Fruit fly (Drosophila melanogaster): ENCODE measurements around the gene fd96Cb.

The fd96Cb gene

dm6 chr3R:25049383-25049741 is 45.5 kb upstream of the fd96Cb start, which contains the start of gene CG11791:
CG11791 (plus strand) TSS chr3R:25049616.
- TF ChIP-seq Myc (optimal IDR thresholded peaks at IDR 0.05) = peak; percentile 46
- no peak for TF ChIP-seq dl (GFP tag; optimal IDR thresholded peaks at IDR 0.05; ENCODE audit: insufficient read depth in 1 of 2, partially characterized antibody in 2 of 2)

- TF ChIP-seq sv (GFP tag; optimal IDR thresholded peaks at IDR 0.05) (no peak), Dfd (GFP tag; optimal IDR thresholded peaks at IDR 0.05) (no peak), HLH106 (tag; optimal IDR thresholded peaks at IDR 0.05) (peak; percentile 39), CrebA (GFP tag; optimal IDR thresholded peaks at IDR 0.05; ENCODE audit: borderline replicate concordance) (no peak), tai (GFP tag; optimal IDR thresholded peaks at IDR 0.05) (peak; percentile 75), brk (GFP tag; optimal IDR thresholded peaks at IDR 0.05) (peak; percentile 88), pan (optimal IDR thresholded peaks at IDR 0.05) (no peak), lola (GFP tag; optimal IDR thresholded peaks at IDR 0.05) (no peak), Hr83 (GFP tag; optimal IDR thresholded peaks at IDR 0.05; ENCODE audit: poor library complexity, severe bottlenecking) (peak; percentile 47), usp (GFP tag; optimal IDR thresholded peaks at IDR 0.05) (no peak), foxo (GFP tag; optimal IDR thresholded peaks at IDR 0.05) (peak; percentile 29 to 48), CG32264 (GFP tag; optimal IDR thresholded peaks at IDR 0.05) (no peak), OdsH (GFP tag; optimal IDR thresholded peaks at IDR 0.05) (peak; percentile 16), ey (GFP tag; optimal IDR thresholded peaks at IDR 0.05) (peak; percentile 40), CG9705 (GFP tag; optimal IDR thresholded peaks at IDR 0.05) (peak; percentile 30), fru (GFP tag; optimal IDR thresholded peaks at IDR 0.05) (no peak), Jra (GFP tag; optimal IDR thresholded peaks at IDR 0.05) (peak; percentile 79), rgr (GFP tag; optimal IDR thresholded peaks at IDR 0.05) (peak; percentile 61), dsf (GFP tag; optimal IDR thresholded peaks at IDR 0.05; ENCODE audit: borderline replicate concordance) (peak; percentile 22), Hnf4 (GFP tag; optimal IDR thresholded peaks at IDR 0.05) (peak; percentile 55), Myc (optimal IDR thresholded peaks at IDR 0.05) (no peak), GATAd (GFP tag; optimal IDR thresholded peaks at IDR 0.05) (no peak), br (GFP tag; optimal IDR thresholded peaks at IDR 0.05) (peak; percentile 19), Vsx2 (GFP tag; optimal IDR thresholded peaks at IDR 0.05; ENCODE audit: partially characterized antibody) (no peak), N (GFP tag; optimal IDR thresholded peaks at IDR 0.05) (peak; percentile 82), psq (GFP tag; optimal IDR thresholded peaks at IDR 0.05) (peak; percentile 41), Dif (GFP tag; optimal IDR thresholded peaks at IDR 0.05; ENCODE audit: partially characterized antibody) (peak; percentile 88), Mio (GFP tag; optimal IDR thresholded peaks at IDR 0.05) (no peak), Hr78 (GFP tag; optimal IDR thresholded peaks at IDR 0.05) (no peak), dl (GFP tag; optimal IDR thresholded peaks at IDR 0.05; ENCODE audit: insufficient read depth in 1 of 2, partially characterized antibody in 2 of 2) (peak; percentile 63 to 78), h (GFP tag; optimal IDR thresholded peaks at IDR 0.05) (peak; percentile 71), sage (GFP tag; optimal IDR thresholded peaks at IDR 0.05) (peak; percentile 84), Rel (GFP tag; optimal IDR thresholded peaks at IDR 0.05) (peak; percentile 80), Rel (tag; optimal IDR thresholded peaks at IDR 0.05) (peak; percentile 97), jim (GFP tag; optimal IDR thresholded peaks at IDR 0.05) (peak; percentile 61), Sp1 (GFP tag; optimal IDR thresholded peaks at IDR 0.05) (peak; percentile 50), woc (GFP tag; optimal IDR thresholded peaks at IDR 0.05) (peak; percentile 52), Abd-B (GFP tag; optimal IDR thresholded peaks at IDR 0.05) (no peak), dmrt93B (GFP tag; optimal IDR thresholded peaks at IDR 0.05) (no peak)
Observed at dm6 chr3R:25049742-25050517, 44.9 kb upstream of the fd96Cb start.

dm6 chr3R:25050649-25051048 is 44.2 kb upstream of the fd96Cb start:
- TF ChIP-seq Hr78 (GFP tag; optimal IDR thresholded peaks at IDR 0.05) (no peak), dsf (GFP tag; optimal IDR thresholded peaks at IDR 0.05; ENCODE audit: borderline replicate concordance) (no peak), Vsx2 (GFP tag; optimal IDR thresholded peaks at IDR 0.05; ENCODE audit: partially characterized antibody) (no peak), rgr (GFP tag; optimal IDR thresholded peaks at IDR 0.05) (no peak), sv (GFP tag; optimal IDR thresholded peaks at IDR 0.05) (no peak), Dfd (GFP tag; optimal IDR thresholded peaks at IDR 0.05) (no peak), GATAd (GFP tag; optimal IDR thresholded peaks at IDR 0.05) (no peak), ey (GFP tag; optimal IDR thresholded peaks at IDR 0.05) (no peak), CG32264 (GFP tag; optimal IDR thresholded peaks at IDR 0.05) (no peak), jim (GFP tag; optimal IDR thresholded peaks at IDR 0.05) (no peak), pan (optimal IDR thresholded peaks at IDR 0.05) (no peak)
